Fruit fly (Drosophila melanogaster) whole organism, adult: ENCODE data around the gene Chs2.

Source experiments
- CG11617 ChIP-seq: fragments of 200-800 bp; sonication (Bioruptor generic); optimal IDR thresholded peaks from 2 replicates; lab custom pipeline; 2017; ENCODE audit warnings: mild to moderate bottlenecking, missing biosample characterization, missing genetic modification reagents, missing genetic modification characterization
- CG12768 ChIP-seq: fragments of 200-800 bp; sonication (Bioruptor generic); optimal IDR thresholded peaks from 2 replicates; lab custom pipeline; 2017; ENCODE audit warnings: missing biosample characterization, missing genetic modification characterization, mild to moderate bottlenecking, moderate library complexity, missing genetic modification reagents
- CG14711 ChIP-seq: fragments of 200-800 bp; sonication (Bioruptor generic); optimal IDR thresholded peaks from 2 replicates; lab custom pipeline; 2018; ENCODE audit warnings: missing biosample characterization, mild to moderate bottlenecking, missing genetic modification characterization, moderate library complexity
- CG1620 ChIP-seq: fragments of 200-800 bp; sonication (Bioruptor generic); optimal IDR thresholded peaks from 2 replicates; lab custom pipeline; 2016; ENCODE audit warnings: missing biosample characterization, missing genetic modification characterization
- CG33017 ChIP-seq: fragments of 200-800 bp; sonication (Bioruptor generic); optimal IDR thresholded peaks from 2 replicates; lab custom pipeline; 2018; ENCODE audit warnings: missing biosample characterization, mild to moderate bottlenecking, missing genetic modification characterization, moderate library complexity
- CG5204 ChIP-seq: fragments of 200-800 bp; sonication (Bioruptor generic); optimal IDR thresholded peaks from 2 replicates; lab custom pipeline; 2016; ENCODE audit warnings: missing biosample characterization, missing genetic modification characterization
- CG7045 ChIP-seq: fragments of 200-800 bp; sonication (Bioruptor generic); optimal IDR thresholded peaks from 2 replicates; lab custom pipeline; 2017; ENCODE audit warnings: missing biosample characterization, mild to moderate bottlenecking, missing genetic modification characterization
- CG7101 ChIP-seq: fragments of 200-800 bp; sonication (Bioruptor generic); optimal IDR thresholded peaks from 2 replicates; lab custom pipeline; 2018; ENCODE audit warnings: missing biosample characterization, mild to moderate bottlenecking, missing genetic modification characterization, moderate library complexity
- Clk ChIP-seq: fragments of 200-800 bp; sonication (Bioruptor generic); optimal IDR thresholded peaks from 2 replicates; lab custom pipeline; 2017; ENCODE audit warnings: missing biosample characterization, missing genetic modification characterization
- Crg-1 ChIP-seq: fragments of 200-800 bp; sonication (Bioruptor generic); optimal IDR thresholded peaks from 2 replicates; lab custom pipeline; 2016; ENCODE audit warnings: missing biosample characterization, missing genetic modification characterization
- Hr96 ChIP-seq: fragments of 200-800 bp; sonication (Bioruptor generic); optimal IDR thresholded peaks from 2 replicates; lab custom pipeline; 2016; ENCODE audit warnings: missing biosample characterization, missing genetic modification characterization
- Mnt ChIP-seq: fragments of 200-800 bp; sonication (Bioruptor generic); optimal IDR thresholded peaks from 2 replicates; lab custom pipeline; 2016; ENCODE audit warnings: missing biosample characterization, mild to moderate bottlenecking, missing genetic modification characterization
- bab1 ChIP-seq: fragments of 200-800 bp; sonication (Bioruptor generic); optimal IDR thresholded peaks from 3 replicates; lab custom pipeline; 2019; ENCODE audit warnings: missing biosample characterization, mild to moderate bottlenecking, missing genetic modification characterization, moderate library complexity
- cic ChIP-seq: fragments of 200-800 bp; sonication (Bioruptor generic); optimal IDR thresholded peaks from 2 replicates; lab custom pipeline; 2017; ENCODE audit warnings: missing biosample characterization, mild to moderate bottlenecking, missing genetic modification characterization, moderate library complexity
- cnc ChIP-seq, 2 experiments: fragments of >200 bp; optimal IDR thresholded peaks; 2 replicates each; lab custom pipeline; 2017
- kay ChIP-seq: fragments of 200-800 bp; sonication (Bioruptor generic); peaks from one replicate; lab custom pipeline; 2016; ENCODE audit warnings: missing biosample characterization, missing genetic modification characterization, borderline replicate concordance
- ovo ChIP-seq: fragments of 200-800 bp; sonication (Bioruptor generic); optimal IDR thresholded peaks from 2 replicates; lab custom pipeline; 2016; ENCODE audit warnings: missing biosample characterization, missing genetic modification characterization
- pad ChIP-seq: fragments of 200-800 bp; sonication (Bioruptor generic); optimal IDR thresholded peaks from 3 replicates; lab custom pipeline; 2017; ENCODE audit warnings: missing biosample characterization, missing genetic modification characterization, mild to moderate bottlenecking, moderate library complexity, missing genetic modification reagents
- tj ChIP-seq: fragments of 200-800 bp; sonication (Bioruptor generic); optimal IDR thresholded peaks from 3 replicates; lab custom pipeline; 2017; ENCODE audit warnings: missing biosample characterization, mild to moderate bottlenecking, missing genetic modification characterization, moderate library complexity
- toe ChIP-seq: fragments of 200-800 bp; sonication (Bioruptor generic); optimal IDR thresholded peaks from 2 replicates; lab custom pipeline; 2016; ENCODE audit warnings: missing biosample characterization, missing genetic modification characterization

The Chs2 gene

dm6 chr3L:21961892-21962518, at the start of gene Chs2:
Gene Chs2 (plus strand): TSS chr3L:21962401.
- TF ChIP-seq CG33017 (peak; percentile 24), Mnt (peak; percentile 0), ovo (no peak), CG12768 (GFP tag; lab: Kevin White, UChicago) (peak; percentile 41), kay (GFP tag; lab: Kevin White, UChicago) (peak; percentile 66), CG7101 (tag; lab: Kevin White, UChicago) (peak; percentile 38), cic (GFP tag; lab: Kevin White, UChicago) (peak; percentile 94), bab1 (GFP tag; lab: Kevin White, UChicago) (no peak), Clk (GFP tag; lab: Kevin White, UChicago) (no peak), Crg-1 (GFP tag; lab: Kevin White, UChicago) (no peak)

DNA sequence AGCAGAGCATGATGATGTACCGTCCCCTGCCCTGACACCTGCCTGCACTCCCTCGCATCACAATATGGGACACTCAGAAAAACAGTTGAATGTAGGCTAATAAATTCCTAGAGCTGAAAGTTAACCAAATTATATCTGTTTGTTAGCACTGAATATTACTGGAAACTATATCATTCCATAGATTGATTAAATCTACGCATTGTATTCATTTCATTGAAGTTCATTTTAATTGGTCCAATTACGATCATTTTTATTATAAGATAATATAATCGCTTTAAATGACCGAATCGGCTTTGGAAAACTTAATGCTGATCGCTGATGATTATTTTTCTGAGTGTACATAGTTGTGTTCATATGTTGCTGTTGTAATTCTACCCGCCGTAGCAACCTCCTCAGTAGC, 43.6 kb upstream of the Chs2 start:
- TF ChIP-seq bab1 (GFP tag; lab: Kevin White, UChicago): no peak

- TF ChIP-seq CG12768 (GFP tag; lab: Kevin White, UChicago) (no peak), ovo (no peak), cnc (optimal IDR thresholded peaks at IDR 0.05; lab: Kevin White, UChicago) (no peak)
These were observed 32.0 kb upstream of the Chs2 start for dm6 chr3L:21930179-21930578.

DNA sequence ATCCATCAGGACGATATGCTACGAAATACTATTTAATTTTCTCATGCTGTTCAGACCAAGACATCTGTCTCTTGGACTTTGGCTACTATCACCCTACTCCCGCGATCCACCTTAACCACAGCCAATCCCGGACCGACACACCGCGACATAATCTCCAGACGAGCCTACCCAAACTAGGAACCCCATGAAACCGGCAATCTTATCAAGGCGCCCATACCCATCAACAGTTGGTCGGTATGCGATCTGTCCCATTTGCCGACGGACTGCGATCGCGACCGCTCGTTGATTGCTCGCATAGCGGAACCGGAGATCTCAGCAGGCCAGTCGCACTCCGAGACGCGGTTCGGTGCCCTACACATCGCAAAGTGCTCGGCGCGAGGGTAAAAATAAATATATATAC, 27.7 kb upstream of the Chs2 start, which contains the start of gene SLC22A:
SLC22A (plus strand) TSS at position 243 of the 400 bp plus-strand sequence.
- no peak for TF ChIP-seq kay (GFP tag; lab: Kevin White, UChicago)
- peak; percentile 2 for TF ChIP-seq Hr96 (GFP tag; lab: Kevin White, UChicago)
- peak; percentile 79 for TF ChIP-seq cic (GFP tag; lab: Kevin White, UChicago)
- no peak for TF ChIP-seq Mnt

DNA sequence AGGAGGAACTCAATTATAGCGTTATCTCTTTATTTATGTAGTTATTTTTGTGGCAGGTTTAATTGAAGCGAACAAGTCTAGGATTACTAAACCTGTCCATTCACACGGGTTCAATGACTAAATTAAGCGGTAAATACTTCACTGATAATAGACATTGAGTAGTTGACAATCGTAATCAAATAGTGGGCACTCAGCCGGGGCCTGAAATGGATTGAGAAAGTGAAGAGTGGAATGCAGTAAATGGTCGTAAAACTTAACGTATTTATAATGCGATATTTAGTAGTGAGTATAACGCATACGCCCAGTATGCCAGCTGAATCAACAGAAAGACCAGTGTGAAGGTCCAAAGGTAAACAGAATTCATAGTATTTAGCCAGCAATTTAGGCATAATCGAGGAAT, 26.0 kb upstream of the Chs2 start:
- no peak for TF ChIP-seq CG11617
- peak; percentile 94 for TF ChIP-seq cic (GFP tag; lab: Kevin White, UChicago)
- TF ChIP-seq CG12768 (GFP tag; lab: Kevin White, UChicago): peak; percentile 14
- TF ChIP-seq CG33017: peak; percentile 35
- peak; percentile 5 for TF ChIP-seq CG7101 (tag; lab: Kevin White, UChicago)
- TF ChIP-seq kay (GFP tag; lab: Kevin White, UChicago): no peak

DNA sequence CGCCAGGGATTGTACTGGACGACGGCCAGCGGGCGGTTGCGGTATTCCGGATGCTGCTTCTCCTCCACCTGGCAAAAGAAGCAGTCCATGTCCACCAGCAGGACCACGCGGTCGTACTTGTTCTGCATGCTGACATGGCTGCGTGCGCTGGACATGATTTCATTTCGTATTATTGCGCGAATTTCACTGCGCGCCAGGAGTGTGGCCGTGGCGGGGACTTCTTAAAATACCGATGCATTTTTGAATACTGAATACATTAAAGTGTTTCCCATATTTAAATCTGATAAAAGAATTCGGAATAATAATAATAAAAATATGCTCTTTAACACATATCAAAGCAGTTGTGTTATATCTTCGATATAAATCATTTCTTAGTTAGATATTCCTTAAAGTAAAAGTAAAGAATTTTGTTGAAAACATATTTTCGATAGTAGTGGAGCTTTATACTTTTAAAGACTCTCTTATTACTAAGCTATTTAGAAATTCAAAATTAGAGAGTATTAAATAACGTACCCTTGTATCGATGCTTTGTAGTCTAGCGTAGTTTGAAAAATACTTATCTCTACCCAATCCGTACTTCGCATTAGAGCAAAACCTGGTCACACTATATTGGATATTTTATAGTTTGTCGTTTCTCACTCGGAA, 20.5 kb upstream of the Chs2 start, which contains the start of the genes PolH and CG14562:
PolH (minus strand) TSS at position 198 of the 645 bp plus-strand sequence.
CG14562 (plus strand) TSS at position 607 of the 645 bp plus-strand sequence.
- TF ChIP-seq cic (GFP tag; lab: Kevin White, UChicago) (no peak), bab1 (GFP tag; lab: Kevin White, UChicago) (no peak), toe (GFP tag; lab: Kevin White, UChicago) (no peak)

DNA sequence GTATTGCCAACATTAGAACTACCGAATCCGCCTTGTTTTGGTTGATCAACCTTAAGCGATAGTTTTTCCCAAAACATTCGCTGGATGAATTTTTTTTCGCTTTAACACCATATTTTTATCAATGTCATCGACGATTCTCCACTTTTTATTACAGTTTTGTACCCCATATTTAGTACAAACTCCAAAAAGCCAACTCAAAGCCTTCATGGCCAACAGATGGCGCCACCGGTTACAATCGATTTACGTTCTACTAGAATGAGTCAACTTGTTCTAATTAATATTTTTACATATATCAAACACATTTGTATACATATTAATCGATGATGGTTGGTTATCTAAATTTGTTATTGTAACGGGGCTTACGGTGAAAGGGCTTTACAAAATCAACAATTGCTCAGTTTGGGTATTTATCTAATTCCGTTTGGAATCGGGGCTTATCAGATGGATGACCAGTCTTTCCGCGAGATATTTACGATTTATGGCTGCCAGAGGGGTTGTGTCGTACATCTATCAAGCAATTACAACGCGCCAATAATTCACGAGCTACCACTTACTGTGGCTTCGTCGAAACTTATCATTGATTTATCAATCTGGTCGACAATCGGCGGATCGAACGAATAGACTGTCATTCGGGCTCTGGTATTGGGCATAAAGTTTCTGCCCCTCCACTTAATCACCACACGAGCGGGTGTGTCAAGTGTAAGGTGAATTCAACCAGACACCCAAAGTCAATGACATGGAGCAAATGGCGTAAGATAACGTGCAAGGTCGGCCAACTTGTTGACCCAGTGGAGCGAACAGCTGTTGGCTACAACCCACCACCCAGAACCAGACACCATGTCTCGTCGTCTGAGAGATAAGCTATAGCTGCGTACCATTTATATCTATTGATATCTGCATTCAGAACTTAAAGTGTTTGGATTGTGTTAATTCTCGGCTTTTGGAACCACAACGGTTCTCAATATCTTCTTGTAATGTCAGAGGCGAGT, 8.9 kb upstream of the Chs2 start:
- TF ChIP-seq kay (GFP tag; lab: Kevin White, UChicago): peak; percentile 1
- no peak for TF ChIP-seq CG1620 (GFP tag; lab: Kevin White, UChicago)
- TF ChIP-seq cic (GFP tag; lab: Kevin White, UChicago): peak; percentile 33
- TF ChIP-seq pad (GFP tag; lab: Kevin White, UChicago): peak; percentile 23

dm6 chr3L:21954474-21955321, 7.5 kb upstream of the Chs2 start, which contains the start of gene CG7458:
Gene CG7458 (plus strand): TSS chr3L:21955110.
- TF ChIP-seq kay (GFP tag; lab: Kevin White, UChicago): peak; percentile 71
- no peak for TF ChIP-seq CG33017
- peak; percentile 57 for TF ChIP-seq CG11617
- TF ChIP-seq CG7045: peak; percentile 44
- no peak for TF ChIP-seq CG14711
- TF ChIP-seq Mnt: peak; percentile 95
- peak; percentile 19 for TF ChIP-seq CG7101 (tag; lab: Kevin White, UChicago)
- TF ChIP-seq pad (GFP tag; lab: Kevin White, UChicago): peak; percentile 34
- TF ChIP-seq cnc (optimal IDR thresholded peaks at IDR 0.05; lab: Kevin White, UChicago): no peak
- peak; percentile 55 for TF ChIP-seq cic (GFP tag; lab: Kevin White, UChicago)
- TF ChIP-seq tj (GFP tag; lab: Kevin White, UChicago): peak; percentile 19
- TF ChIP-seq Clk (GFP tag; lab: Kevin White, UChicago): no peak
- TF ChIP-seq CG12768 (GFP tag; lab: Kevin White, UChicago): no peak
- peak; percentile 48 for TF ChIP-seq CG5204
- no peak for TF ChIP-seq ovo
- no peak for TF ChIP-seq Crg-1 (GFP tag; lab: Kevin White, UChicago)
- no peak for TF ChIP-seq CG1620 (GFP tag; lab: Kevin White, UChicago)
- peak; percentile 31 for TF ChIP-seq toe (GFP tag; lab: Kevin White, UChicago)
